Worm (Caenorhabditis elegans) whole organism, L3 larva: ENCODE measurements around the gene T05A8.11.

ENCODE experiments used
- elt-3 ChIP-seq, 3 experiments: fragments of 150-350 bp in 1 of 3; sonication (generic microtip) in 2 of 3; optimal IDR thresholded peaks; 2 replicates in 2 of 3; 4 replicates in 1 of 3; lab custom pipeline; 2014 to 2017; ENCODE audit warnings: missing biosample characterization in 3 of 3, missing genetic modification characterization in 3 of 3
- nhr-76 ChIP-seq: fragments of 150-350 bp; sonication (generic microtip); optimal IDR thresholded peaks from 5 replicates; lab custom pipeline; 2014; ENCODE audit warnings: missing biosample characterization, missing genetic modification characterization
- ztf-11 ChIP-seq: fragments of 150-350 bp; optimal IDR thresholded peaks from 2 replicates; lab custom pipeline; 2014; ENCODE audit warnings: missing biosample characterization, missing genetic modification characterization

ce11 chrII:2707872-2708271 lies 17.6 kb downstream of the T05A8.11 start, which contains the start of gene Y47G7B.2:
- TF ChIP-seq nhr-76 (tag; lab: Kevin White, UChicago) (no peak), ztf-11 (tag; lab: Kevin White, UChicago) (no peak), elt-3 (tag; optimal IDR thresholded peaks at IDR 0.05; lab: Kevin White, UChicago) (no peak)
